Worm (Caenorhabditis elegans) whole organism, mixed stage, embryonic: ENCODE results near the gene srbc-37.

Source experiments
- M03D4.4 ChIP-seq: sonication (generic microtip); optimal IDR thresholded peaks from 2 replicates; lab custom pipeline; 2017; ENCODE audit warnings: mild to moderate bottlenecking, missing genetic modification characterization, missing compliant biosample characterization
- bed-3 ChIP-seq: fragments of 200-800 bp; sonication (Bioruptor generic); optimal IDR thresholded peaks from 3 replicates; lab custom pipeline; 2018; ENCODE audit warnings: mild to moderate bottlenecking, missing genetic modification characterization, moderate library complexity, missing compliant biosample characterization
- blmp-1 ChIP-seq: fragments of 150-350 bp; optimal IDR thresholded peaks from 2 replicates; lab custom pipeline; 2014; ENCODE audit warnings: missing biosample characterization, missing genetic modification characterization
- ceh-39 ChIP-seq: fragments of 150-350 bp; optimal IDR thresholded peaks from 2 replicates; lab custom pipeline; 2014; ENCODE audit warnings: missing biosample characterization, missing genetic modification characterization
- ceh-43 ChIP-seq: fragments of 200-800 bp; sonication (Bioruptor generic); optimal IDR thresholded peaks from 2 replicates; lab custom pipeline; 2018; ENCODE audit warnings: mild to moderate bottlenecking, missing genetic modification characterization, moderate library complexity, missing compliant biosample characterization
- ceh-83 ChIP-seq: fragments of 200-800 bp; sonication (Bioruptor generic); optimal IDR thresholded peaks from 2 replicates; lab custom pipeline; 2018; ENCODE audit warnings: mild to moderate bottlenecking, missing genetic modification characterization, missing compliant biosample characterization
- ces-1 ChIP-seq: fragments of 150-350 bp; optimal IDR thresholded peaks from 2 replicates; lab custom pipeline; 2014; ENCODE audit warnings: missing biosample characterization, missing genetic modification reagents, missing genetic modification characterization
- cnd-1 ChIP-seq: fragments of 200-800 bp; sonication (Bioruptor generic); optimal IDR thresholded peaks from 2 replicates; lab custom pipeline; 2018; ENCODE audit warnings: mild to moderate bottlenecking, missing genetic modification characterization, missing compliant biosample characterization
- drap-1 ChIP-seq: fragments of 200-800 bp; sonication (Bioruptor generic); optimal IDR thresholded peaks from 3 replicates; lab custom pipeline; 2018; ENCODE audit warnings: mild to moderate bottlenecking, missing genetic modification characterization, missing compliant biosample characterization
- elt-1 ChIP-seq: sonication (generic microtip); optimal IDR thresholded peaks from 2 replicates; lab custom pipeline; 2017; ENCODE audit warnings: missing genetic modification characterization, mild to moderate bottlenecking, missing compliant biosample characterization, antibody characterized with exemption, moderate library complexity, borderline replicate concordance; ENCODE audit not compliant: insufficient read depth
- elt-3 ChIP-seq: fragments of 150-350 bp; optimal IDR thresholded peaks from 2 replicates; lab custom pipeline; 2014; ENCODE audit warnings: missing biosample characterization, missing genetic modification characterization
- flh-1 ChIP-seq: fragments of 200-800 bp; sonication (Bioruptor generic); optimal IDR thresholded peaks from 2 replicates; lab custom pipeline; 2018; ENCODE audit warnings: mild to moderate bottlenecking, missing genetic modification characterization, moderate library complexity, missing compliant biosample characterization
- ham-2 ChIP-seq: fragments of 200-800 bp; sonication (Bioruptor generic); optimal IDR thresholded peaks from 2 replicates; lab custom pipeline; 2018; ENCODE audit warnings: mild to moderate bottlenecking, missing genetic modification characterization, missing compliant biosample characterization
- hlh-1 ChIP-seq: fragments of 150-350 bp; optimal IDR thresholded peaks from 2 replicates; lab custom pipeline; 2014; ENCODE audit warnings: missing biosample characterization, missing genetic modification reagents, missing genetic modification characterization
- lin-13 ChIP-seq: fragments of 150-350 bp; optimal IDR thresholded peaks from 2 replicates; lab custom pipeline; 2014; ENCODE audit warnings: missing biosample characterization, missing genetic modification characterization
- lin-32 ChIP-seq: fragments of 200-800 bp; sonication (Bioruptor generic); optimal IDR thresholded peaks from 2 replicates; lab custom pipeline; 2018; ENCODE audit warnings: mild to moderate bottlenecking, missing genetic modification characterization, missing compliant biosample characterization
- lsy-2 ChIP-seq: fragments of 150-350 bp; optimal IDR thresholded peaks from 2 replicates; lab custom pipeline; 2014; ENCODE audit warnings: missing biosample characterization, missing genetic modification characterization
- mab-5 ChIP-seq: fragments of 150-350 bp; optimal IDR thresholded peaks from 2 replicates; lab custom pipeline; 2014; ENCODE audit warnings: missing biosample characterization, missing genetic modification characterization
- mep-1 ChIP-seq: fragments of 150-350 bp; optimal IDR thresholded peaks from 2 replicates; lab custom pipeline; 2017; ENCODE audit warnings: missing biosample characterization, missing genetic modification reagents, missing genetic modification characterization, inconsistent platforms
- mls-2 ChIP-seq: sonication (generic microtip); optimal IDR thresholded peaks from 2 replicates; lab custom pipeline; 2016; ENCODE audit warnings: mild to moderate bottlenecking, missing genetic modification characterization, moderate library complexity, missing compliant biosample characterization
- nhr-12 ChIP-seq: fragments of 150-350 bp; optimal IDR thresholded peaks from 2 replicates; lab custom pipeline; 2014; ENCODE audit warnings: missing biosample characterization, missing genetic modification characterization
- nhr-28 ChIP-seq: fragments of 150-350 bp; optimal IDR thresholded peaks from 2 replicates; lab custom pipeline; 2014; ENCODE audit warnings: missing biosample characterization, missing genetic modification characterization
- nhr-76 ChIP-seq: sonication (generic microtip); optimal IDR thresholded peaks from 2 replicates; lab custom pipeline; 2017; ENCODE audit warnings: missing biosample characterization, missing genetic modification characterization
- pha-4 ChIP-seq: fragments of 150-350 bp; optimal IDR thresholded peaks from 2 replicates; lab custom pipeline; 2018; ENCODE audit warnings: missing biosample characterization, missing genetic modification reagents, missing genetic modification characterization
- sem-2 ChIP-seq: fragments of 200-800 bp; sonication (Bioruptor generic); optimal IDR thresholded peaks from 2 replicates; lab custom pipeline; 2018; ENCODE audit warnings: mild to moderate bottlenecking, missing genetic modification characterization, missing compliant biosample characterization
- sptf-1 ChIP-seq: sonication (generic microtip); optimal IDR thresholded peaks from 2 replicates; lab custom pipeline; 2017; ENCODE audit warnings: mild to moderate bottlenecking, missing genetic modification characterization, moderate library complexity, missing compliant biosample characterization
- unc-120 ChIP-seq: sonication (generic microtip); optimal IDR thresholded peaks from 2 replicates; lab custom pipeline; 2017; ENCODE audit warnings: missing genetic modification characterization, missing compliant biosample characterization; ENCODE audit not compliant: poor library complexity, severe bottlenecking
- unc-39 ChIP-seq: fragments of 150-350 bp; optimal IDR thresholded peaks from 2 replicates; lab custom pipeline; 2014; ENCODE audit warnings: missing biosample characterization, missing genetic modification characterization
- unc-62 ChIP-seq: fragments of 150-350 bp; optimal IDR thresholded peaks from 2 replicates; lab custom pipeline; 2014; ENCODE audit warnings: missing biosample characterization, missing genetic modification reagents, missing genetic modification characterization
- zip-8 ChIP-seq: fragments of 150-350 bp; optimal IDR thresholded peaks from 2 replicates; lab custom pipeline; 2014; ENCODE audit warnings: missing biosample characterization, missing genetic modification characterization
- ztf-11 ChIP-seq: fragments of 150-350 bp; optimal IDR thresholded peaks from 2 replicates; lab custom pipeline; 2014; ENCODE audit warnings: missing biosample characterization, missing genetic modification characterization

The srbc-37 gene

ce11 chrV:726573-727483 is 24.5 kb downstream of the srbc-37 start:
- TF ChIP-seq hlh-1 (peak; percentile 77), unc-120 (peak; percentile 30), nhr-28 (tag; lab: Kevin White, UChicago) (no peak)

- TF ChIP-seq lin-13 (tag; lab: Kevin White, UChicago), result no peak
- TF ChIP-seq drap-1 (GFP tag; lab: Kevin White, UChicago), result no peak
- TF ChIP-seq ceh-39 (tag; lab: Kevin White, UChicago), result no peak
- no peak for TF ChIP-seq zip-8 (tag; lab: Kevin White, UChicago)
- peak; percentile 66 for TF ChIP-seq unc-62 (GFP tag; lab: Kevin White, UChicago)
- no peak for TF ChIP-seq sptf-1 (tag; lab: Kevin White, UChicago)
- no peak for TF ChIP-seq ceh-43
- TF ChIP-seq sem-2 (GFP tag; lab: Kevin White, UChicago), result no peak
- no peak for TF ChIP-seq nhr-76
- TF ChIP-seq cnd-1, result no peak
- TF ChIP-seq hlh-1, result peak; percentile 69
- peak; percentile 54 for TF ChIP-seq mab-5 (tag; lab: Kevin White, UChicago)
- no peak for TF ChIP-seq unc-39 (tag; lab: Kevin White, UChicago)
- TF ChIP-seq ham-2 (GFP tag; lab: Kevin White, UChicago), result no peak
- no peak for TF ChIP-seq ces-1
- TF ChIP-seq unc-120, result peak; percentile 72
- no peak for TF ChIP-seq elt-3
- no peak for TF ChIP-seq lsy-2 (tag; lab: Kevin White, UChicago)
These were observed 25.4 kb downstream of the srbc-37 start, which contains the start of the genes icl-1 and srh-2 for ce11 chrV:727484-728351. TSS of gene icl-1 (minus strand) at chrV:728004. TSS of gene srh-2 (plus strand) at chrV:728301.

- TF ChIP-seq lsy-2 (tag; lab: Kevin White, UChicago) (no peak), ceh-43 (no peak), hlh-1 (peak; percentile 2), pha-4 (no peak)
These were observed 26.6 kb downstream of the srbc-37 start for ce11 chrV:728822-729493.

- TF ChIP-seq ceh-83 (GFP tag; lab: Kevin White, UChicago) (no peak), zip-8 (tag; lab: Kevin White, UChicago) (no peak), mab-5 (tag; lab: Kevin White, UChicago) (no peak), M03D4.4 (tag; lab: Kevin White, UChicago) (no peak), unc-120 (no peak), ceh-39 (tag; lab: Kevin White, UChicago) (no peak), sem-2 (GFP tag; lab: Kevin White, UChicago) (no peak), hlh-1 (no peak), ztf-11 (no peak), ceh-43 (no peak), elt-1 (tag; lab: Kevin White, UChicago) (no peak), drap-1 (GFP tag; lab: Kevin White, UChicago) (no peak), lin-13 (tag; lab: Kevin White, UChicago) (no peak), elt-3 (no peak), unc-62 (GFP tag; lab: Kevin White, UChicago) (no peak), unc-39 (tag; lab: Kevin White, UChicago) (no peak)
These were observed 27.9 kb downstream of the srbc-37 start for ce11 chrV:730216-730615.

ce11 chrV:731330-731729 is 29.0 kb downstream of the srbc-37 start:
- TF ChIP-seq bed-3, result no peak
- TF ChIP-seq elt-1 (tag; lab: Kevin White, UChicago), result no peak
- no peak for TF ChIP-seq nhr-28 (tag; lab: Kevin White, UChicago)
- peak; percentile 41 for TF ChIP-seq M03D4.4 (tag; lab: Kevin White, UChicago)
- no peak for TF ChIP-seq pha-4
- TF ChIP-seq ces-1, result no peak
- no peak for TF ChIP-seq lin-13 (tag; lab: Kevin White, UChicago)
- no peak for TF ChIP-seq ceh-43
- TF ChIP-seq hlh-1, result peak; percentile 98
- no peak for TF ChIP-seq mab-5 (tag; lab: Kevin White, UChicago)
- TF ChIP-seq flh-1, result no peak
- TF ChIP-seq elt-3, result no peak
- TF ChIP-seq sem-2 (GFP tag; lab: Kevin White, UChicago), result no peak
- no peak for TF ChIP-seq sptf-1 (tag; lab: Kevin White, UChicago)
- TF ChIP-seq unc-120, result peak; percentile 91
- TF ChIP-seq ztf-11, result no peak
- TF ChIP-seq ceh-39 (tag; lab: Kevin White, UChicago), result no peak
- TF ChIP-seq lsy-2 (tag; lab: Kevin White, UChicago), result no peak
- TF ChIP-seq ham-2 (GFP tag; lab: Kevin White, UChicago), result no peak
- TF ChIP-seq mep-1 (tag; lab: Kevin White, UChicago), result no peak
- TF ChIP-seq cnd-1, result no peak
- peak; percentile 87 for TF ChIP-seq unc-62 (GFP tag; lab: Kevin White, UChicago)
- no peak for TF ChIP-seq blmp-1
- TF ChIP-seq ceh-83 (GFP tag; lab: Kevin White, UChicago), result no peak
- no peak for TF ChIP-seq nhr-12
- no peak for TF ChIP-seq lin-32 (GFP tag; lab: Kevin White, UChicago)
- TF ChIP-seq zip-8 (tag; lab: Kevin White, UChicago), result no peak
- no peak for TF ChIP-seq unc-39 (tag; lab: Kevin White, UChicago)
- no peak for TF ChIP-seq nhr-76
- TF ChIP-seq drap-1 (GFP tag; lab: Kevin White, UChicago), result peak; percentile 11
- TF ChIP-seq mls-2 (tag; lab: Kevin White, UChicago), result no peak
